Fruit fly (Drosophila melanogaster) whole organism: Measurements from ENCODE around the gene LIMK1.

ENCODE experiments used
- CG8478 ChIP-seq: fragments of >200 bp; optimal IDR thresholded peaks from 2 replicates; lab custom pipeline; 2018; ENCODE audit warnings: inconsistent platforms
- Dll ChIP-seq: fragments of >200 bp; optimal IDR thresholded peaks from 2 replicates; lab custom pipeline; 2017
- pan ChIP-seq: fragments of >200 bp; optimal IDR thresholded peaks from 2 replicates; lab custom pipeline; 2017
- psq ChIP-seq: fragments of >200 bp; optimal IDR thresholded peaks from 2 replicates; lab custom pipeline; 2017

DNA sequence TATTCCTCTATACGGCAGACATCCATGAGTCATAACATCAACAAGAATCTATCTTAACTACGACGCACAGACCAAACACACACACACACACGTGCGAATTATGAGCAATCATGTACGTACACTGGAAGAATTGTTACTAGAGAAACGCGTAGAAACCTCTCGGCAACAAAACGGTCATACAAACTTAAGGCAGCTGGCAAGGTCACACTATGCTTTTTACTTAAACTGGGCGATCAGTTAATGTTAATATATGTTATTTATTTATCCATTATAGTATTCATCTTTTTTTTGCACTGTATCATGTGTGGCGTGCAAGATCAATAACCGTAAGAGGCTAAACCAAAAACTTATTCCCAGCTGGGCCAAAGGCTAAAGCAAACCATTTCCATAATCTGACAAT lies 52.8 kb downstream of the LIMK1 start:
- TF ChIP-seq psq (lab: Kevin White, UChicago) (no peak), CG8478 (lab: Kevin White, UChicago) (no peak), Dll (lab: Kevin White, UChicago) (no peak), pan (no peak)
